Worm (Caenorhabditis elegans) whole organism, L4 larva: ENCODE data around the gene C26G2.2.

Source experiments
- F49E8.2 ChIP-seq: sonication (generic microtip); optimal IDR thresholded peaks from 2 replicates; lab custom pipeline; 2016; ENCODE audit warnings: missing compliant biosample characterization, mild to moderate bottlenecking, missing genetic modification characterization, borderline replicate concordance
- cey-2 ChIP-seq: sonication (generic microtip); optimal IDR thresholded peaks from 3 replicates; lab custom pipeline; 2017; ENCODE audit warnings: missing genetic modification characterization, mild to moderate bottlenecking, missing compliant biosample characterization, antibody characterized with exemption, borderline replicate concordance; ENCODE audit not compliant: insufficient read depth
- daf-8 ChIP-seq: fragments of 200-800 bp; sonication (Bioruptor generic); IDR thresholded peaks from 2 replicates; pipeline ENCODE4 v1.3.6; 2022; ENCODE audit warnings: missing genetic modification characterization, missing compliant biosample characterization
- fkh-10 ChIP-seq: fragments of 150-350 bp; optimal IDR thresholded peaks from 2 replicates; lab custom pipeline; 2014; ENCODE audit warnings: missing biosample characterization, missing genetic modification reagents, missing genetic modification characterization
- gei-8 ChIP-seq: fragments of 200-800 bp; sonication (Bioruptor generic); optimal IDR thresholded peaks from 2 replicates; lab custom pipeline; 2018; ENCODE audit warnings: mild to moderate bottlenecking, missing genetic modification characterization, missing compliant biosample characterization
- lin-15B ChIP-seq: fragments of 150-350 bp; sonication (generic microtip); optimal IDR thresholded peaks from 3 replicates; lab custom pipeline; 2014; ENCODE audit warnings: missing biosample characterization, missing genetic modification characterization
- unc-39 ChIP-seq: sonication (generic microtip); optimal IDR thresholded peaks from 2 replicates; lab custom pipeline; 2017; ENCODE audit warnings: missing biosample characterization, missing genetic modification characterization
- unc-62 ChIP-seq, 3 experiments: fragments of 150-350 bp in 1 of 3; sonication (generic microtip); optimal IDR thresholded peaks in 2 of 3; peaks in 1 of 3; 1 replicate in 1 of 3; 2 replicates in 2 of 3; lab custom pipeline; 2014 to 2017; ENCODE audit warnings: missing biosample characterization in 3 of 3, missing genetic modification characterization in 3 of 3, missing genetic modification reagents in 3 of 3, missing genotype in 1 of 3
- ztf-11 ChIP-seq: fragments of 150-350 bp; optimal IDR thresholded peaks from 2 replicates; lab custom pipeline; 2014; ENCODE audit warnings: missing biosample characterization, missing genetic modification characterization

DNA sequence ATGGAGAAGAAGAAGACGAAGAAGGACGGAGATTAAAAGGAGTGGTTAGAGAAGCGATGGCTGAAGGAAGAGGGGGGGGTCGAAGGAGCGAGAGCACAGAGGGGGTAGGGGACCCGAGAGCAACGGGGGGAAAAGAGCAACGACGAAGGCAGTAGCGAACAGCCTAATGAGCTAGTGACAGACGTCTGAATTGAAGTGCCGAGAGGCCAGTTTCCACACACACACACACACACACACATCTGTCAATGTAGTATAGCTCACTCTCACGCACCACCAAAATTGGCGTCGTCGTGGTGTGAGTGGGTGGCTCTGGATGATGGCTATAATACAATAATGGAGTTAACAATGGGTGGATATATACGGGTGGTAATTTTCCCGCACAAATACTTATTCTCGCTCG lies 27.4 kb upstream of the C26G2.2 start:
- TF ChIP-seq fkh-10 (GFP tag; lab: Kevin White, UChicago) (no peak), ztf-11 (tag; lab: Kevin White, UChicago) (no peak), F49E8.2 (no peak), lin-15B (no peak), daf-8 (GFP tag; lab: Robert Waterston, UW) (no peak), unc-62 (GFP tag; optimal IDR thresholded peaks at IDR 0.05 in 1 of 2; lab: Kevin White, UChicago) (peak in 1 of 2 experiments; percentile 62), unc-62 (tag; optimal IDR thresholded peaks at IDR 0.05; lab: Kevin White, UChicago) (no peak), gei-8 (GFP tag; lab: Kevin White, UChicago) (no peak), unc-39 (no peak), cey-2 (tag; lab: Kevin White, UChicago) (no peak)
